Worm (Caenorhabditis elegans) whole organism, L3 larva: ENCODE measurements around the gene srg-41.

Experiments used
- daf-12 ChIP-seq: fragments of 150-350 bp; optimal IDR thresholded peaks from 2 replicates; lab custom pipeline; 2014; ENCODE audit warnings: missing biosample characterization, missing genetic modification reagents, missing genetic modification characterization
- zag-1 ChIP-seq: fragments of 150-350 bp; optimal IDR thresholded peaks from 2 replicates; lab custom pipeline; 2014; ENCODE audit warnings: missing biosample characterization, missing genetic modification characterization

- TF ChIP-seq daf-12 (tag; lab: Kevin White, UChicago): no peak
- no peak for TF ChIP-seq zag-1 (tag; lab: Kevin White, UChicago)
Measured at ce11 chrV:11211323-11211722, 49.6 kb upstream of the srg-41 start.
